Fruit fly (Drosophila melanogaster): ENCODE results near the gene CG14223.

dm6 chrX:19611226-19611625 lies 52.5 kb downstream of the CG14223 start, which contains the start of the genes Shawn and Tyler:
- TF ChIP-seq Abd-B (GFP tag; optimal IDR thresholded peaks at IDR 0.05), result no peak
- TF ChIP-seq h (GFP tag; optimal IDR thresholded peaks at IDR 0.05), result no peak
- no peak for TF ChIP-seq dsf (GFP tag; optimal IDR thresholded peaks at IDR 0.05; ENCODE audit: borderline replicate concordance)
- no peak for TF ChIP-seq Hr78 (GFP tag; optimal IDR thresholded peaks at IDR 0.05)
- no peak for TF ChIP-seq GATAd (GFP tag; optimal IDR thresholded peaks at IDR 0.05)
- TF ChIP-seq OdsH (GFP tag; optimal IDR thresholded peaks at IDR 0.05), result no peak
- TF ChIP-seq HLH106 (tag; optimal IDR thresholded peaks at IDR 0.05), result no peak
- TF ChIP-seq Myc (optimal IDR thresholded peaks at IDR 0.05), result no peak
- no peak for TF ChIP-seq Vsx2 (GFP tag; optimal IDR thresholded peaks at IDR 0.05; ENCODE audit: partially characterized antibody)
- no peak for TF ChIP-seq psq (GFP tag; optimal IDR thresholded peaks at IDR 0.05)
- TF ChIP-seq tai (GFP tag; optimal IDR thresholded peaks at IDR 0.05), result no peak

Data from whole organism, wandering third instar larva.